Fruit fly (Drosophila melanogaster): Measurements from ENCODE around the gene CG8036.

The CG8036 gene

DNA sequence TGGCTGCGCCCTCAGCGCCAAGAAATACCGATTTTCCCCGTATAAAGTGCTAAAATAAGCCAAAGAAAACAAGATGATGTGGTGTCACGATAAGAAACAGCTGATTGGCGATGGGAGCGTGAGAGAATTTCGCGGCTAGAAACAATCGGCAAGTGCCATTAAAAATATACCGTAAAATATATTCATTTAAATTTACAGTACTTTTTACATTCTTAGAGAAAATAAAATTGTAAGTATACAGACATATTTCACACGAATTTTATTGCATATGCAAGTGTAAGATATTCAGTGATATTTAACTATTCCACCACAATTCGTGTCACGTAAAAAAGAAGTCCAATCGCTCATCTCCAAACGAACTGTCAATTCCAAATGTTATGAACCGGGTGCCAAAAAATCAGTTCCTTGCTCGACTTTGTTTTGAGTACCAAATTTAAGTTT is 8.9 kb downstream of the CG8036 start, which contains the start of the genes Unc50, CG11755 and CG8043 (continued):
- TF ChIP-seq Fer2 (tag; optimal IDR thresholded peaks at IDR 0.05) (peak; percentile 63), CG1024 (GFP tag; IDR thresholded peaks at IDR 0.05) (peak; percentile 34; the same call in 1 of the 2 replicates), trh (GFP tag; optimal IDR thresholded peaks at IDR 0.05) (peak; percentile 19), Trl (optimal IDR thresholded peaks at IDR 0.05) (no peak), Trl (GFP tag; optimal IDR thresholded peaks at IDR 0.05) (peak; percentile 56), Fer3 (tag; optimal IDR thresholded peaks at IDR 0.05) (peak; percentile 70), ham (GFP tag; IDR thresholded peaks at IDR 0.05) (no peak), CG10366 (GFP tag; IDR thresholded peaks at IDR 0.05) (peak; percentile 48; the same call in 1 of the 2 replicates), dati (GFP tag; IDR thresholded peaks at IDR 0.05) (no peak), CG2889 (GFP tag; IDR thresholded peaks at IDR 0.05) (no peak; the same call in 2 of the 3 replicates), Nf-YC (tag; optimal IDR thresholded peaks at IDR 0.05) (peak; percentile 71), CG1602 (GFP tag; optimal IDR thresholded peaks at IDR 0.05) (peak; percentile 75), Bdp1 (GFP tag; optimal IDR thresholded peaks at IDR 0.05) (peak; percentile 30), CG15269 (tag; optimal IDR thresholded peaks at IDR 0.05) (no peak), H2.0 (GFP tag; IDR thresholded peaks at IDR 0.05) (peak; percentile 56; the same call in 1 of the 2 replicates), Blimp-1 (GFP tag; optimal IDR thresholded peaks at IDR 0.05) (no peak), fd96Cb (tag; optimal IDR thresholded peaks at IDR 0.05) (peak; percentile 66), CG7987 (GFP tag; optimal IDR thresholded peaks at IDR 0.05) (peak; percentile 39), Bgb (GFP tag; IDR thresholded peaks at IDR 0.05; ENCODE audit: partially characterized antibody) (peak; percentile 93), Nf-YA (GFP tag; IDR thresholded peaks at IDR 0.05) (no peak), Dfd (GFP tag; optimal IDR thresholded peaks at IDR 0.05) (no peak), CG1233 (GFP tag; optimal IDR thresholded peaks at IDR 0.05) (peak; percentile 70), cg (GFP tag; optimal IDR thresholded peaks at IDR 0.05) (no peak), CG17361 (GFP tag; IDR thresholded peaks at IDR 0.05) (peak; percentile 88), dmrt99B (tag; optimal IDR thresholded peaks at IDR 0.05) (peak; percentile 73), CG10209 (GFP tag; optimal IDR thresholded peaks at IDR 0.05) (peak; percentile 70), CG3407 (GFP tag; optimal IDR thresholded peaks at IDR 0.05) (peak; percentile 53), gcm2 (GFP tag; optimal IDR thresholded peaks at IDR 0.05) (no peak), hkb (optimal IDR thresholded peaks at IDR 0.05) (peak; percentile 86), hkb (GFP tag; IDR thresholded peaks at IDR 0.05) (peak; percentile 72), unc-4 (GFP tag; IDR thresholded peaks at IDR 0.05; ENCODE audit: partially characterized antibody) (peak; percentile 98), CG15514 (GFP tag; optimal IDR thresholded peaks at IDR 0.05) (peak; percentile 96), CG9797 (GFP tag; optimal IDR thresholded peaks at IDR 0.05) (peak; percentile 84), vnd (GFP tag; IDR thresholded peaks at IDR 0.05; ENCODE audit: partially characterized antibody) (peak; percentile 98), pzg (GFP tag; optimal IDR thresholded peaks at IDR 0.05) (peak; percentile 78), CrebB (tag; optimal IDR thresholded peaks at IDR 0.05) (peak; percentile 64), chinmo (GFP tag; IDR thresholded peaks at IDR 0.05; ENCODE audit: partially characterized antibody) (peak; percentile 85; the same call in 2 of the 4 replicates), sr (GFP tag; IDR thresholded peaks at IDR 0.05) (no peak), ewg (GFP tag; optimal IDR thresholded peaks at IDR 0.05) (peak; percentile 39), CG7963 (GFP tag; IDR thresholded peaks at IDR 0.05; ENCODE audit: partially characterized antibody) (peak; percentile 83; the same call in 2 of the 3 replicates), cato (GFP tag; optimal IDR thresholded peaks at IDR 0.05; ENCODE audit: borderline replicate concordance) (peak; percentile 44), aop (GFP tag; IDR thresholded peaks at IDR 0.05) (no peak), CG12659 (GFP tag; optimal IDR thresholded peaks at IDR 0.05) (peak; percentile 86), vfl (GFP tag; optimal IDR thresholded peaks at IDR 0.05) (peak; percentile 78), sc (optimal IDR thresholded peaks at IDR 0.05) (no peak), sc (GFP tag; optimal IDR thresholded peaks at IDR 0.05) (peak; percentile 29), Rx (GFP tag; IDR thresholded peaks at IDR 0.05) (peak; percentile 46; the same call in 1 of the 2 replicates), schlank (tag; optimal IDR thresholded peaks at IDR 0.05) (peak; percentile 22), CG14965 (GFP tag; optimal IDR thresholded peaks at IDR 0.05; ENCODE audit: borderline replicate concordance) (no peak), CG31365 (tag; optimal IDR thresholded peaks at IDR 0.05) (peak; percentile 19)

Data from whole organism, embryonic.